Worm (Caenorhabditis elegans): ENCODE data around the gene R02F2.9.

DNA sequence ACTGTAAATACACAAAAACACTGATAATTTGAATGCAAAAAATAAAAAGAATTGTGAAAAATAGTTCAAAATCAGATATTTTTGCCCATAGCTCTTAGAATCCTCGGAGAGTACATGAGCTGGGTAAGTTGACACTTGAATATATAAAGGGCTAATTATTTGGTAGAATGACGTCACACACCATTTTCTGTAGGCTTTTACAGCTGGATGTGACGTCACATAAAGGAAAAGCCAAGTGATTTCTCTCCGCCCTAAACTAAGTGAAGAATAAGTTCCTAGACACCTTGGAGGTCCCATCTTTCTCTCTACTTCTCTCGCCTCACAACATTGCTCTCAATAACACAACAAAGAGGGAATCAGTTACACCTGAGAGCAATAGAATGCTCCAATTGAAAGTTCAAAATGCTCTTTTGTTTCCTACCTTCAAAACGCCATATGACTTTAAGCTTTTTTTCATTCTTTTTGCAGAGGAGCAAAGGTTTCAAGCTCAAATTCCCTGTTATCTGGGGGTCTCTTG, 11.8 kb upstream of the R02F2.9 start, which contains the start of gene osg-1:
- TF ChIP-seq dao-5 (tag; optimal IDR thresholded peaks at IDR 0.05) (no peak), W03F9.2 (tag; optimal IDR thresholded peaks at IDR 0.05) (no peak)
